Worm (Caenorhabditis elegans) whole organism, L2 larva: ENCODE results near the gene phb-2.

Source experiments
- F13H6.1 ChIP-seq: sonication (generic microtip); optimal IDR thresholded peaks from 2 replicates; lab custom pipeline; 2016; ENCODE audit warnings: missing genetic modification characterization, missing compliant biosample characterization
- R02D3.7 ChIP-seq: fragments of 150-350 bp; optimal IDR thresholded peaks from 2 replicates; lab custom pipeline; 2014; ENCODE audit warnings: missing biosample characterization, missing genetic modification characterization
- aly-2 ChIP-seq: fragments of 150-350 bp; optimal IDR thresholded peaks from 2 replicates; lab custom pipeline; 2014; ENCODE audit warnings: missing biosample characterization, missing genetic modification characterization
- ama-1 ChIP-seq: fragments of 150-350 bp; optimal IDR thresholded peaks from 2 replicates; lab custom pipeline; 2018; ENCODE audit warnings: inconsistent platforms
- egl-27 ChIP-seq: sonication (generic microtip); optimal IDR thresholded peaks from 3 replicates; lab custom pipeline; 2017; ENCODE audit warnings: missing biosample characterization, missing genetic modification reagents, missing genetic modification characterization
- lin-11 ChIP-seq: fragments of 150-350 bp; sonication (generic microtip); optimal IDR thresholded peaks from 2 replicates; lab custom pipeline; 2014; ENCODE audit warnings: missing biosample characterization, missing genetic modification characterization, inconsistent platforms, mixed read lengths
- lin-13 ChIP-seq: fragments of 150-350 bp; optimal IDR thresholded peaks from 2 replicates; lab custom pipeline; 2014; ENCODE audit warnings: missing biosample characterization, missing genetic modification reagents, missing genetic modification characterization
- lin-39 ChIP-seq: fragments of 150-350 bp; optimal IDR thresholded peaks from 2 replicates; lab custom pipeline; 2014; ENCODE audit warnings: missing biosample characterization, missing genetic modification reagents, missing genetic modification characterization
- mdl-1 ChIP-seq, 2 experiments: fragments of 150-350 bp in 1 of 2; sonication (generic microtip) in 1 of 2; optimal IDR thresholded peaks; 2 replicates each; lab custom pipeline; 2017; ENCODE audit warnings: missing biosample characterization in 2 of 2, missing genetic modification characterization in 2 of 2
- nhr-237 ChIP-seq: fragments of 150-350 bp; optimal IDR thresholded peaks from 2 replicates; lab custom pipeline; 2014; ENCODE audit warnings: missing biosample characterization, missing genetic modification characterization
- nhr-77 ChIP-seq: fragments of 150-350 bp; optimal IDR thresholded peaks from 2 replicates; lab custom pipeline; 2014; ENCODE audit warnings: missing biosample characterization, missing genetic modification characterization
- snpc-4 ChIP-seq: fragments of 150-350 bp; optimal IDR thresholded peaks from 2 replicates; lab custom pipeline; 2014; ENCODE audit warnings: missing biosample characterization, missing genetic modification characterization
- unc-39 ChIP-seq: fragments of 150-350 bp; optimal IDR thresholded peaks from 2 replicates; lab custom pipeline; 2014; ENCODE audit warnings: missing biosample characterization, missing genetic modification characterization
- unc-62 ChIP-seq: fragments of 150-350 bp; optimal IDR thresholded peaks from 2 replicates; lab custom pipeline; 2014; ENCODE audit warnings: missing biosample characterization, missing genetic modification reagents, missing genetic modification characterization

- no peak for TF ChIP-seq lin-13
- no peak for TF ChIP-seq lin-11
- TF ChIP-seq snpc-4 (tag; lab: Kevin White, UChicago), result no peak
- TF ChIP-seq lin-39, result no peak
- TF ChIP-seq R02D3.7 (tag; lab: Kevin White, UChicago), result no peak
- no peak for TF ChIP-seq unc-62 (GFP tag; lab: Kevin White, UChicago)
- no peak for TF ChIP-seq nhr-77
- no peak for TF ChIP-seq aly-2 (tag; lab: Kevin White, UChicago)
- no peak for TF ChIP-seq egl-27 (tag; lab: Kevin White, UChicago)
- no peak for TF ChIP-seq ama-1
- no peak for TF ChIP-seq nhr-237
- TF ChIP-seq F13H6.1 (tag; lab: Kevin White, UChicago), result no peak
- no peak for TF ChIP-seq mdl-1 (tag; optimal IDR thresholded peaks at IDR 0.05; lab: Kevin White, UChicago)
- TF ChIP-seq unc-39, result no peak
Measured at ce11 chrII:6248029-6248428, 3.2 kb upstream of the phb-2 start.
